Fruit fly (Drosophila melanogaster) whole organism, prepupa: ENCODE data around the gene nebu.

Experiments used
- Blimp-1 ChIP-seq: fragments of 200-800 bp; sonication (Bioruptor generic); optimal IDR thresholded peaks from 3 replicates; lab custom pipeline; 2017; ENCODE audit warnings: missing biosample characterization, missing genetic modification characterization, mild to moderate bottlenecking, moderate library complexity, missing genetic modification reagents
- CG10669 ChIP-seq: fragments of 200-800 bp; sonication (Bioruptor generic); optimal IDR thresholded peaks from 3 replicates; lab custom pipeline; 2018; ENCODE audit warnings: missing biosample characterization, mild to moderate bottlenecking, missing genetic modification characterization, moderate library complexity
- CG11762 ChIP-seq: fragments of 200-800 bp; sonication (Bioruptor generic); optimal IDR thresholded peaks from 3 replicates; lab custom pipeline; 2016; ENCODE audit warnings: missing biosample characterization, missing genetic modification characterization; ENCODE audit not compliant: insufficient read depth
- CG11902 ChIP-seq: fragments of 200-800 bp; sonication (Bioruptor generic); optimal IDR thresholded peaks from 3 replicates; lab custom pipeline; 2016; ENCODE audit warnings: missing biosample characterization, missing genetic modification characterization
- CG15336 ChIP-seq: fragments of 200-800 bp; sonication (Bioruptor generic); IDR thresholded peaks from 2 replicates; pipeline ENCODE4 v1.3.6; 2022; ENCODE audit warnings: missing biosample characterization, missing genetic modification characterization
- CG1621 ChIP-seq: fragments of 200-800 bp; sonication (Bioruptor generic); optimal IDR thresholded peaks from 3 replicates; lab custom pipeline; 2018; ENCODE audit warnings: missing biosample characterization, mild to moderate bottlenecking, missing genetic modification characterization
- CG3032 ChIP-seq: fragments of 200-800 bp; optimal IDR thresholded peaks from 2 replicates; lab custom pipeline; 2019; ENCODE audit warnings: missing biosample characterization, mild to moderate bottlenecking, missing genetic modification characterization, moderate library complexity
- CG31627 ChIP-seq: fragments of 200-800 bp; sonication (Bioruptor generic); optimal IDR thresholded peaks from 3 replicates; lab custom pipeline; 2016; ENCODE audit warnings: missing biosample characterization, missing genetic modification characterization
- CG4318 ChIP-seq: fragments of 200-800 bp; sonication (Bioruptor generic); optimal IDR thresholded peaks from 3 replicates; lab custom pipeline; 2017; ENCODE audit warnings: missing biosample characterization, mild to moderate bottlenecking, missing genetic modification characterization
- CG6792 ChIP-seq: fragments of 200-800 bp; sonication (Bioruptor generic); optimal IDR thresholded peaks from 3 replicates; lab custom pipeline; 2016; ENCODE audit warnings: missing biosample characterization, missing genetic modification characterization
- CG6808 ChIP-seq: fragments of 200-800 bp; sonication (Bioruptor generic); optimal IDR thresholded peaks from 3 replicates; lab custom pipeline; 2017; ENCODE audit warnings: missing biosample characterization, missing genetic modification characterization, mild to moderate bottlenecking, moderate library complexity, missing genetic modification reagents
- CG6854 ChIP-seq: fragments of 200-800 bp; sonication (Bioruptor generic); optimal IDR thresholded peaks from 2 replicates; lab custom pipeline; 2017; ENCODE audit warnings: missing biosample characterization, mild to moderate bottlenecking, missing genetic modification characterization
- CG8119 ChIP-seq: fragments of 200-800 bp; sonication (Bioruptor generic); IDR thresholded peaks from 3 replicates; pipeline ENCODE4 v1.3.6; 2022; ENCODE audit warnings: missing biosample characterization, missing genetic modification characterization
- CG8319 ChIP-seq: fragments of 200-800 bp; sonication (Bioruptor generic); optimal IDR thresholded peaks from 3 replicates; lab custom pipeline; 2016; ENCODE audit warnings: missing biosample characterization, missing genetic modification characterization
- CG9139 ChIP-seq: fragments of 200-800 bp; sonication (Bioruptor generic); optimal IDR thresholded peaks from 3 replicates; lab custom pipeline; 2017; ENCODE audit warnings: missing biosample characterization, mild to moderate bottlenecking, missing genetic modification characterization
- Eip75B ChIP-seq: fragments of 200-800 bp; sonication (Bioruptor generic); optimal IDR thresholded peaks from 3 replicates; lab custom pipeline; 2016; ENCODE audit warnings: missing biosample characterization, missing genetic modification characterization
- Eip78C ChIP-seq: fragments of 200-800 bp; sonication (Bioruptor generic); peaks from one replicate; lab custom pipeline; 2016; ENCODE audit warnings: missing biosample characterization, missing genetic modification characterization
- Eip93F ChIP-seq: fragments of 200-800 bp; sonication (Bioruptor generic); optimal IDR thresholded peaks from 2 replicates; lab custom pipeline; 2016; ENCODE audit warnings: missing biosample characterization, mild to moderate bottlenecking, missing genetic modification characterization
- Ets96B ChIP-seq: fragments of 200-800 bp; optimal IDR thresholded peaks from 2 replicates; lab custom pipeline; 2019; ENCODE audit warnings: missing biosample characterization, mild to moderate bottlenecking, missing genetic modification characterization, moderate library complexity
- Hr38 ChIP-seq: sonication (Bioruptor generic); optimal IDR thresholded peaks from 2 replicates; lab custom pipeline; 2016; ENCODE audit warnings: missing biosample characterization, missing genetic modification characterization
- Hr39 ChIP-seq: fragments of 200-800 bp; sonication (Bioruptor generic); optimal IDR thresholded peaks from 2 replicates; lab custom pipeline; 2016; ENCODE audit warnings: missing biosample characterization, missing genetic modification characterization
- Hr4 ChIP-seq: fragments of 200-800 bp; sonication (Bioruptor generic); optimal IDR thresholded peaks from 3 replicates; lab custom pipeline; 2016; ENCODE audit warnings: missing biosample characterization, missing genetic modification characterization
- Met ChIP-seq: fragments of 200-800 bp; sonication (Bioruptor generic); optimal IDR thresholded peaks from 3 replicates; lab custom pipeline; 2016; ENCODE audit warnings: missing biosample characterization, missing genetic modification characterization
- OdsH ChIP-seq: fragments of 200-800 bp; sonication (Bioruptor generic); optimal IDR thresholded peaks from 3 replicates; lab custom pipeline; 2016; ENCODE audit warnings: missing biosample characterization, missing genetic modification characterization
- Sox102F ChIP-seq: fragments of 200-800 bp; sonication (Bioruptor generic); optimal IDR thresholded peaks from 2 replicates; lab custom pipeline; 2016; ENCODE audit warnings: missing biosample characterization, mild to moderate bottlenecking, missing genetic modification characterization
- Sox14 ChIP-seq: fragments of 200-800 bp; sonication (Bioruptor generic); optimal IDR thresholded peaks from 3 replicates; lab custom pipeline; 2016; ENCODE audit warnings: missing biosample characterization, missing genetic modification characterization
- achi ChIP-seq: fragments of 200-800 bp; sonication (Bioruptor generic); optimal IDR thresholded peaks from 3 replicates; lab custom pipeline; 2016; ENCODE audit warnings: missing biosample characterization, missing genetic modification characterization
- cyc ChIP-seq: fragments of 200-800 bp; sonication (Bioruptor generic); optimal IDR thresholded peaks from 3 replicates; lab custom pipeline; 2016; ENCODE audit warnings: missing biosample characterization, missing genetic modification characterization
- dac ChIP-seq: fragments of 200-800 bp; sonication (Bioruptor generic); optimal IDR thresholded peaks from 2 replicates; lab custom pipeline; 2017; ENCODE audit warnings: missing biosample characterization, mild to moderate bottlenecking, missing genetic modification characterization
- dsx ChIP-seq: fragments of 200-800 bp; optimal IDR thresholded peaks from 3 replicates; lab custom pipeline; 2019; ENCODE audit warnings: missing biosample characterization, mild to moderate bottlenecking, missing genetic modification characterization, moderate library complexity; ENCODE audit not compliant: poor library complexity, severe bottlenecking
- fd59A ChIP-seq: fragments of 200-800 bp; sonication (Bioruptor generic); optimal IDR thresholded peaks from 2 replicates; lab custom pipeline; 2017; ENCODE audit warnings: missing biosample characterization, mild to moderate bottlenecking, missing genetic modification characterization, missing genetic modification reagents
- fkh ChIP-seq: fragments of 200-800 bp; sonication (Bioruptor generic); optimal IDR thresholded peaks from 3 replicates; lab custom pipeline; 2017; ENCODE audit warnings: missing biosample characterization, mild to moderate bottlenecking, missing genetic modification characterization, moderate library complexity
- lz ChIP-seq: fragments of 200-800 bp; sonication (Bioruptor generic); optimal IDR thresholded peaks from 3 replicates; lab custom pipeline; 2016; ENCODE audit warnings: missing biosample characterization, missing genetic modification characterization
- net ChIP-seq: fragments of 200-800 bp; sonication (Bioruptor generic); optimal IDR thresholded peaks from 3 replicates; lab custom pipeline; 2016; ENCODE audit warnings: missing biosample characterization, missing genetic modification characterization
- pdm3 ChIP-seq: fragments of 200-800 bp; sonication (Bioruptor generic); optimal IDR thresholded peaks from 3 replicates; lab custom pipeline; 2016; ENCODE audit warnings: missing biosample characterization, missing genetic modification characterization
- salr ChIP-seq, 2 experiments: fragments of 200-800 bp; sonication (Bioruptor generic); optimal IDR thresholded peaks; 3 replicates each; lab custom pipeline; 2016 to 2018; ENCODE audit warnings: missing biosample characterization in 2 of 2, missing genetic modification characterization in 2 of 2, mild to moderate bottlenecking in 1 of 2
- spab ChIP-seq: fragments of 200-800 bp; sonication (Bioruptor generic); optimal IDR thresholded peaks from 2 replicates; lab custom pipeline; 2017; ENCODE audit warnings: missing biosample characterization, mild to moderate bottlenecking, missing genetic modification characterization, missing genetic modification reagents
- ss ChIP-seq, 2 experiments: fragments of 200-800 bp; sonication (Bioruptor generic); optimal IDR thresholded peaks; 2 replicates in 1 of 2; 3 replicates in 1 of 2; lab custom pipeline; 2017 to 2018; ENCODE audit warnings: mild to moderate bottlenecking in 2 of 2, missing biosample characterization in 2 of 2, missing genetic modification characterization in 2 of 2, moderate library complexity in 1 of 2
- svp ChIP-seq: fragments of 200-800 bp; sonication (Bioruptor generic); peaks from one replicate; lab custom pipeline; 2016; ENCODE audit warnings: missing biosample characterization, missing genetic modification characterization
- topi ChIP-seq: fragments of 200-800 bp; sonication (Bioruptor generic); optimal IDR thresholded peaks from 3 replicates; lab custom pipeline; 2016; ENCODE audit warnings: missing biosample characterization, missing genetic modification characterization
- vri ChIP-seq: fragments of 200-800 bp; sonication (Bioruptor generic); optimal IDR thresholded peaks from 3 replicates; lab custom pipeline; 2016; ENCODE audit warnings: missing biosample characterization, mild to moderate bottlenecking, missing genetic modification characterization

nebu gene

DNA sequence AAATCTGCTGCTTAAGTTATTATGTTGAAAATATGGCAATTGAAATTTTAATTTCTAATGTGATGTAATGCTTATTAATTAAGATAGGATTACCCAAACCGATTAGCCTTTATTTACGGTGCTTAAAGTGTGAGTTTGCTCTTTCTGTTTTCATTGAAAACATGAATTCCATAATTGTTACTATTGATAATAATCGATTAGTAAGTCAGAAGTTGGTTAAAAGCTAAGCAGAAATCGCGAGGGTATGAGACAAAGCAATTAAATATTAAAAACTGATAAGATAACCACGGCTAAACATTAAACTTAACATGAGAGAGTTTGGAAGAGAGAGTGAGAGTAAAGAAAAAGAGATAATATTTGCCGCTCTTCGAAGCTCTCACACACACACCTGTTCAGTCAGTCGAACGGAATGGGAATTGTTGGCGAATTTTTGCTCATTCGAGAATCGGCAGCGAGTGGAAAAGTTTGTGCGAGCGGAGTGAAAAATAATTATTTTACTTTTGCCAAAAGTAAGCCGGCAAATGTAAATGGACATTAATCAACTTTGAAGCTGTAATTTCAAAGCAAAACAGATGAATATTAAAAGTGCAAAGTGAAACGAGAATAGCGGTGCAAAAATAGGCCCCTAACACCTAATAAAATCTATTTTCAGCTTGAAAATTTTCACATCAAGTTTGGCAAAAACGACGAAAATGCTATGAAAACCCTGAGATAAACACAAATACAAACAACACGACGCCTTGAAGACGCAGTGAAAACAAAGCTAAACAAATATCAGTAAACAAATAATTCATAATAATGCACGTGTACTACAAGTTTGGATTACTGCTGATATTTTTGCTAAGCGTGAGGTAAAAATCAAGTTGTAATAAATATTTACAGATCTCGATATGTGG is 51.9 kb downstream of the nebu start:
- TF ChIP-seq CG11762 (no peak), svp (GFP tag; lab: Kevin White, UChicago) (peak; percentile 40), Hr39 (GFP tag; lab: Kevin White, UChicago) (no peak), CG8319 (GFP tag; lab: Kevin White, UChicago) (no peak), achi (no peak), spab (GFP tag; lab: Kevin White, UChicago) (no peak), CG31627 (no peak), fkh (GFP tag; lab: Kevin White, UChicago) (peak; percentile 11), CG9139 (peak; percentile 14), pdm3 (GFP tag; lab: Kevin White, UChicago) (no peak), CG8119 (no peak), CG11902 (GFP tag; lab: Kevin White, UChicago) (no peak), CG4318 (GFP tag; lab: Kevin White, UChicago) (no peak), ss (GFP tag; optimal IDR thresholded peaks at IDR 0.05; lab: Kevin White, UChicago) (no peak), CG6792 (GFP tag; lab: Kevin White, UChicago) (no peak), CG10669 (GFP tag; lab: Kevin White, UChicago) (no peak), dac (GFP tag; lab: Kevin White, UChicago) (no peak), OdsH (no peak), CG6854 (GFP tag; lab: Kevin White, UChicago) (peak; percentile 34), topi (GFP tag; lab: Kevin White, UChicago) (no peak), CG15336 (GFP tag; lab: Robert Waterston, UW) (no peak; the same call in none of the 2 replicates), vri (GFP tag; lab: Kevin White, UChicago) (peak; percentile 14), dsx (GFP tag; lab: Kevin White, UChicago) (peak; percentile 34), lz (no peak), CG3032 (tag; lab: Kevin White, UChicago) (no peak), Hr38 (GFP tag; lab: Kevin White, UChicago) (no peak), Blimp-1 (GFP tag; lab: Kevin White, UChicago) (no peak), cyc (GFP tag; lab: Kevin White, UChicago) (no peak), Eip75B (GFP tag; lab: Kevin White, UChicago) (no peak), Sox14 (GFP tag; lab: Kevin White, UChicago) (no peak), Hr4 (GFP tag; lab: Kevin White, UChicago) (no peak), CG6808 (GFP tag; lab: Kevin White, UChicago) (no peak), Eip93F (no peak), Ets96B (tag; lab: Kevin White, UChicago) (no peak), fd59A (GFP tag; lab: Kevin White, UChicago) (no peak), Eip78C (GFP tag; lab: Kevin White, UChicago) (peak; percentile 77), net (GFP tag; lab: Kevin White, UChicago) (no peak)

- TF ChIP-seq svp (GFP tag; lab: Kevin White, UChicago) (peak; percentile 92), fkh (GFP tag; lab: Kevin White, UChicago) (no peak), Blimp-1 (GFP tag; lab: Kevin White, UChicago) (peak; percentile 45), CG6854 (GFP tag; lab: Kevin White, UChicago) (peak; percentile 57), Sox102F (GFP tag; lab: Kevin White, UChicago) (peak; percentile 20), Sox14 (GFP tag; lab: Kevin White, UChicago) (peak; percentile 15), Met (GFP tag; lab: Kevin White, UChicago) (peak; percentile 15), Eip78C (GFP tag; lab: Kevin White, UChicago) (peak; percentile 76), CG8319 (GFP tag; lab: Kevin White, UChicago) (no peak), salr (GFP tag; optimal IDR thresholded peaks at IDR 0.05; lab: Kevin White, UChicago) (no peak), CG15336 (GFP tag; lab: Robert Waterston, UW) (peak; percentile 37; the same call in 1 of the 2 replicates), vri (GFP tag; lab: Kevin White, UChicago) (peak; percentile 79), CG1621 (tag; lab: Kevin White, UChicago) (no peak)
These were observed 53.0 kb downstream of the nebu start, which contains the start of gene CG42709 for dm6 chr3L:12789875-12790373. Gene CG42709, plus strand, starts transcription at chr3L:12790192.
